Worm (Caenorhabditis elegans) whole organism, mixed stage, embryonic: ENCODE results near the gene Y4C6B.2.

Experiments
- blmp-1 ChIP-seq: fragments of 150-350 bp; optimal IDR thresholded peaks from 2 replicates; lab custom pipeline; 2014; ENCODE audit warnings: missing biosample characterization, missing genetic modification characterization
- ceh-39 ChIP-seq: fragments of 150-350 bp; optimal IDR thresholded peaks from 2 replicates; lab custom pipeline; 2014; ENCODE audit warnings: missing biosample characterization, missing genetic modification characterization
- ceh-43 ChIP-seq: fragments of 200-800 bp; sonication (Bioruptor generic); optimal IDR thresholded peaks from 2 replicates; lab custom pipeline; 2018; ENCODE audit warnings: mild to moderate bottlenecking, missing genetic modification characterization, moderate library complexity, missing compliant biosample characterization
- ceh-83 ChIP-seq: fragments of 200-800 bp; sonication (Bioruptor generic); optimal IDR thresholded peaks from 2 replicates; lab custom pipeline; 2018; ENCODE audit warnings: mild to moderate bottlenecking, missing genetic modification characterization, missing compliant biosample characterization
- ces-1 ChIP-seq: fragments of 150-350 bp; optimal IDR thresholded peaks from 2 replicates; lab custom pipeline; 2014; ENCODE audit warnings: missing biosample characterization, missing genetic modification reagents, missing genetic modification characterization
- cnd-1 ChIP-seq: fragments of 200-800 bp; sonication (Bioruptor generic); optimal IDR thresholded peaks from 2 replicates; lab custom pipeline; 2018; ENCODE audit warnings: mild to moderate bottlenecking, missing genetic modification characterization, missing compliant biosample characterization
- drap-1 ChIP-seq: fragments of 200-800 bp; sonication (Bioruptor generic); optimal IDR thresholded peaks from 3 replicates; lab custom pipeline; 2018; ENCODE audit warnings: mild to moderate bottlenecking, missing genetic modification characterization, missing compliant biosample characterization
- elt-1 ChIP-seq: sonication (generic microtip); optimal IDR thresholded peaks from 2 replicates; lab custom pipeline; 2017; ENCODE audit warnings: missing genetic modification characterization, mild to moderate bottlenecking, missing compliant biosample characterization, antibody characterized with exemption, moderate library complexity, borderline replicate concordance; ENCODE audit not compliant: insufficient read depth
- flh-1 ChIP-seq: fragments of 200-800 bp; sonication (Bioruptor generic); optimal IDR thresholded peaks from 2 replicates; lab custom pipeline; 2018; ENCODE audit warnings: mild to moderate bottlenecking, missing genetic modification characterization, moderate library complexity, missing compliant biosample characterization
- ham-2 ChIP-seq: fragments of 200-800 bp; sonication (Bioruptor generic); optimal IDR thresholded peaks from 2 replicates; lab custom pipeline; 2018; ENCODE audit warnings: mild to moderate bottlenecking, missing genetic modification characterization, missing compliant biosample characterization
- lin-32 ChIP-seq: fragments of 200-800 bp; sonication (Bioruptor generic); optimal IDR thresholded peaks from 2 replicates; lab custom pipeline; 2018; ENCODE audit warnings: mild to moderate bottlenecking, missing genetic modification characterization, missing compliant biosample characterization
- lsy-2 ChIP-seq: fragments of 150-350 bp; optimal IDR thresholded peaks from 2 replicates; lab custom pipeline; 2014; ENCODE audit warnings: missing biosample characterization, missing genetic modification characterization
- mab-5 ChIP-seq: fragments of 150-350 bp; optimal IDR thresholded peaks from 2 replicates; lab custom pipeline; 2014; ENCODE audit warnings: missing biosample characterization, missing genetic modification characterization
- mep-1 ChIP-seq: fragments of 150-350 bp; optimal IDR thresholded peaks from 2 replicates; lab custom pipeline; 2017; ENCODE audit warnings: missing biosample characterization, missing genetic modification reagents, missing genetic modification characterization, inconsistent platforms
- mls-2 ChIP-seq: sonication (generic microtip); optimal IDR thresholded peaks from 2 replicates; lab custom pipeline; 2016; ENCODE audit warnings: mild to moderate bottlenecking, missing genetic modification characterization, moderate library complexity, missing compliant biosample characterization
- nhr-2 ChIP-seq: fragments of 150-350 bp; optimal IDR thresholded peaks from 2 replicates; lab custom pipeline; 2014; ENCODE audit warnings: missing biosample characterization, missing genetic modification characterization
- sem-2 ChIP-seq: fragments of 200-800 bp; sonication (Bioruptor generic); optimal IDR thresholded peaks from 2 replicates; lab custom pipeline; 2018; ENCODE audit warnings: mild to moderate bottlenecking, missing genetic modification characterization, missing compliant biosample characterization
- tbx-8 ChIP-seq: fragments of 200-800 bp; sonication (Bioruptor generic); optimal IDR thresholded peaks from 2 replicates; lab custom pipeline; 2018; ENCODE audit warnings: mild to moderate bottlenecking, missing genetic modification characterization, moderate library complexity, missing compliant biosample characterization
- unc-39 ChIP-seq: fragments of 150-350 bp; optimal IDR thresholded peaks from 2 replicates; lab custom pipeline; 2014; ENCODE audit warnings: missing biosample characterization, missing genetic modification characterization
- unc-62 ChIP-seq: fragments of 150-350 bp; optimal IDR thresholded peaks from 2 replicates; lab custom pipeline; 2014; ENCODE audit warnings: missing biosample characterization, missing genetic modification reagents, missing genetic modification characterization

The Y4C6B.2 gene

DNA sequence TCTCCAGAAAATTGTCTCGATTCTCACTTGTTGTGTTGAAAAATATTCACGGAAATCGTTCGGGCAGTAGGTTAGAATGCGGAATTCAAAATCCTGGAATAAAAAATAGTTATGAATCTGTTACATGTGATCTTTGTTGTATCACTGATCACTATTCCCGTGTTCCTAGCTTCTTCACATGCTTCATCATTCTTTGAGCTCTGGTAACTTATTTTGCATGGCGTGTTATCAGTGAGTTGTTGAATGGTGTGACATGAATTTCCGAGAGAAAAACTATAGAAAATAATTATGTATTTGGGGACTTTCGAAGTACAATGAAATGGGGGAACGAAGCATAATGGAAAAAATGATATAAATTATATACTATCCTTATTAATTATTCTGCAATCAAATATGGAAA lies 54.2 kb downstream of the Y4C6B.2 start:
- TF ChIP-seq flh-1 (GFP tag; lab: Kevin White, UChicago) (no peak), lsy-2 (tag; lab: Kevin White, UChicago) (no peak), drap-1 (no peak), unc-62 (GFP tag; lab: Kevin White, UChicago) (no peak), blmp-1 (tag; lab: Kevin White, UChicago) (no peak), ces-1 (no peak), mab-5 (no peak), ceh-43 (GFP tag; lab: Kevin White, UChicago) (no peak), lin-32 (GFP tag; lab: Kevin White, UChicago) (no peak), tbx-8 (no peak), elt-1 (tag; lab: Kevin White, UChicago) (no peak), ceh-83 (GFP tag; lab: Kevin White, UChicago) (no peak), cnd-1 (no peak), nhr-2 (tag; lab: Kevin White, UChicago) (no peak), mls-2 (tag; lab: Kevin White, UChicago) (no peak), unc-39 (tag; lab: Kevin White, UChicago) (no peak), ceh-39 (tag; lab: Kevin White, UChicago) (no peak), ham-2 (GFP tag; lab: Kevin White, UChicago) (no peak), sem-2 (GFP tag; lab: Kevin White, UChicago) (no peak), mep-1 (tag; lab: Kevin White, UChicago) (no peak)
